Fruit fly (Drosophila melanogaster): ENCODE results near the gene lsn.

lsn gene

dm6 chr3R:21840432-21840831 lies 24.5 kb upstream of the lsn start (continued):
- TF ChIP-seq bbx (GFP tag; IDR thresholded peaks at IDR 0.05; ENCODE audit: partially characterized antibody) (no peak), CG9817 (tag; optimal IDR thresholded peaks at IDR 0.05) (no peak), al (GFP tag; IDR thresholded peaks at IDR 0.05) (no peak), Neu2 (GFP tag; optimal IDR thresholded peaks at IDR 0.05; ENCODE audit: borderline replicate concordance) (no peak), Gsc (GFP tag; IDR thresholded peaks at IDR 0.05) (no peak), sug (tag; optimal IDR thresholded peaks at IDR 0.05) (peak; percentile 58), Med (GFP tag) (peak; percentile 46), ash1 (GFP tag; optimal IDR thresholded peaks at IDR 0.05) (no peak), CG4707 (GFP tag; optimal IDR thresholded peaks at IDR 0.05) (no peak), exex (tag; optimal IDR thresholded peaks at IDR 0.05) (peak; percentile 56), MBD-R2 (GFP tag; IDR thresholded peaks at IDR 0.05) (no peak), CG13894 (tag; optimal IDR thresholded peaks at IDR 0.05) (no peak), Oli (tag; optimal IDR thresholded peaks at IDR 0.05) (no peak), Hey (tag; optimal IDR thresholded peaks at IDR 0.05) (no peak), NfI (GFP tag; optimal IDR thresholded peaks at IDR 0.05) (no peak), CG15073 (GFP tag; optimal IDR thresholded peaks at IDR 0.05) (no peak), CG15696 (tag; optimal IDR thresholded peaks at IDR 0.05) (no peak), Side (GFP tag; optimal IDR thresholded peaks at IDR 0.05) (no peak), pzg (GFP tag; optimal IDR thresholded peaks at IDR 0.05) (no peak), CG15601 (tag; optimal IDR thresholded peaks at IDR 0.05) (no peak), mirr (GFP tag; optimal IDR thresholded peaks at IDR 0.05) (peak; percentile 12), CG34376 (GFP tag; optimal IDR thresholded peaks at IDR 0.05) (no peak), Lpt (GFP tag; optimal IDR thresholded peaks at IDR 0.05) (no peak), CG11456 (GFP tag; IDR thresholded peaks at IDR 0.05) (no peak), wor (GFP tag; IDR thresholded peaks at IDR 0.05) (no peak), sd (tag; optimal IDR thresholded peaks at IDR 0.05) (no peak), Pdp1 (GFP tag; optimal IDR thresholded peaks at IDR 0.05) (peak in 1 of 2 experiments; percentile 98), zen (tag; optimal IDR thresholded peaks at IDR 0.05) (no peak)

- TF ChIP-seq CG6272 (GFP tag; IDR thresholded peaks at IDR 0.05) (no peak), CTCF (GFP tag; optimal IDR thresholded peaks at IDR 0.05) (no peak), odd (GFP tag; optimal IDR thresholded peaks at IDR 0.05) (no peak), CG17802 (tag; optimal IDR thresholded peaks at IDR 0.05) (no peak), NC2β (GFP tag; optimal IDR thresholded peaks at IDR 0.05) (no peak), Xrp1 (GFP tag; IDR thresholded peaks at IDR 0.05) (peak; percentile 23; the same call in 1 of the 2 replicates), wor (GFP tag; IDR thresholded peaks at IDR 0.05) (no peak), CG11560 (tag; IDR thresholded peaks at IDR 0.05) (no peak), run (tag; optimal IDR thresholded peaks at IDR 0.05) (no peak), Usf (GFP tag; optimal IDR thresholded peaks at IDR 0.05) (no peak), CG18262 (tag; optimal IDR thresholded peaks at IDR 0.05) (no peak), dmrt11E (tag; optimal IDR thresholded peaks at IDR 0.05) (peak; percentile 31), sqz (GFP tag; optimal IDR thresholded peaks at IDR 0.05) (peak; percentile 47), Ets65A (GFP tag) (peak; percentile 23), CG8478 (optimal IDR thresholded peaks at IDR 0.05) (no peak), bowl (GFP tag; IDR thresholded peaks at IDR 0.05) (no peak), CG15479 (GFP tag; optimal IDR thresholded peaks at IDR 0.05) (no peak), Mes4 (GFP tag; optimal IDR thresholded peaks at IDR 0.05) (no peak), CG2129 (GFP tag; IDR thresholded peaks at IDR 0.05; ENCODE audit: partially characterized antibody) (no peak), ara (GFP tag; IDR thresholded peaks at IDR 0.05) (no peak), crol (GFP tag; IDR thresholded peaks at IDR 0.05) (peak; percentile 86), ftz-f1 (GFP tag; optimal IDR thresholded peaks at IDR 0.05) (no peak), CG32772 (GFP tag; IDR thresholded peaks at IDR 0.05) (0 out of 2 replicates have a peak, but pooled peaks have one; percentile 32), vvl (GFP tag; IDR thresholded peaks at IDR 0.05) (peak; percentile 86)
These were observed 23.2 kb upstream of the lsn start for dm6 chr3R:21841474-21842376.
